Worm (Caenorhabditis elegans) whole organism, mixed stage, embryonic: Measurements from ENCODE around the gene cnc-9.

Source experiments
- bed-3 ChIP-seq: fragments of 200-800 bp; sonication (Bioruptor generic); optimal IDR thresholded peaks from 3 replicates; lab custom pipeline; 2018; ENCODE audit warnings: mild to moderate bottlenecking, missing genetic modification characterization, moderate library complexity, missing compliant biosample characterization
- blmp-1 ChIP-seq: fragments of 150-350 bp; optimal IDR thresholded peaks from 2 replicates; lab custom pipeline; 2014; ENCODE audit warnings: missing biosample characterization, missing genetic modification characterization
- lin-13 ChIP-seq: fragments of 150-350 bp; optimal IDR thresholded peaks from 2 replicates; lab custom pipeline; 2014; ENCODE audit warnings: missing biosample characterization, missing genetic modification characterization
- lin-32 ChIP-seq: fragments of 200-800 bp; sonication (Bioruptor generic); optimal IDR thresholded peaks from 2 replicates; lab custom pipeline; 2018; ENCODE audit warnings: mild to moderate bottlenecking, missing genetic modification characterization, missing compliant biosample characterization
- mab-5 ChIP-seq: fragments of 150-350 bp; optimal IDR thresholded peaks from 2 replicates; lab custom pipeline; 2014; ENCODE audit warnings: missing biosample characterization, missing genetic modification characterization
- nhr-12 ChIP-seq: fragments of 150-350 bp; optimal IDR thresholded peaks from 2 replicates; lab custom pipeline; 2014; ENCODE audit warnings: missing biosample characterization, missing genetic modification characterization
- nhr-28 ChIP-seq: fragments of 150-350 bp; optimal IDR thresholded peaks from 2 replicates; lab custom pipeline; 2014; ENCODE audit warnings: missing biosample characterization, missing genetic modification characterization
- nhr-76 ChIP-seq: sonication (generic microtip); optimal IDR thresholded peaks from 2 replicates; lab custom pipeline; 2017; ENCODE audit warnings: missing biosample characterization, missing genetic modification characterization
- snpc-4 ChIP-seq: fragments of 150-350 bp; optimal IDR thresholded peaks from 2 replicates; lab custom pipeline; 2014; ENCODE audit warnings: missing biosample characterization, missing genetic modification characterization
- unc-39 ChIP-seq: fragments of 150-350 bp; optimal IDR thresholded peaks from 2 replicates; lab custom pipeline; 2014; ENCODE audit warnings: missing biosample characterization, missing genetic modification characterization
- unc-62 ChIP-seq: fragments of 150-350 bp; optimal IDR thresholded peaks from 2 replicates; lab custom pipeline; 2014; ENCODE audit warnings: missing biosample characterization, missing genetic modification reagents, missing genetic modification characterization
- ztf-11 ChIP-seq: fragments of 150-350 bp; optimal IDR thresholded peaks from 2 replicates; lab custom pipeline; 2014; ENCODE audit warnings: missing biosample characterization, missing genetic modification characterization

DNA sequence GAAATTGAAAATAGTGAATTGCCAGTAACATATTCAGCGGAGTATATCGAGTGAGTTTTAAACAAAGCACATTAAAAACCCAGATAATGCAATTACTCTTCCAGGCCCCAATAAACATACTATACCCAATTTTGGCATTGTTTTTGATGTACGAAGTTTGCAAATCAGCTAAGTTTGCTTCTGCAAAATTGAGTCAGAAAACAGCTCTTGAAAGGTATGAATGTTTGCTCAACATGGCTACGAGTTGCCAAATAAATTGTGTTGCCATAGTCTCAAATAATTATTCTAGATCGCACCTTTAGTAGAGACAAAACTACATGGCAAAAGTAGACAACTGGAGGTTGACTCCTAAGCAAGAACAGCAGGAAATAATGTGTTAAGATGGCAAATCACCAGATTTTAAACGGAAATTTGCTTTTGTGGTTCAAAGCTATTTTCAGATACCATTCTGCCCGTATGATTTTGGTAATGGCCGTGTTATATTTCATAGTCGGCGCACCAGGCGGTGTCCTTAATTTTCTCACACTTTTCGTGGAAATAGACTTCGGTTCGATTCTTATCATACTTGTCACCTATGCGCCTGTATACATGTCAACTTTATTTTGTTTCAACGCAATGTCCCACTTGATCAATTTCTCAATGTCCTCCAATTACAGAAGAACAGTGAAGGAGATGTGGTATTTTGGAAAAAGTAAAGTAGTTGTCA lies 32.6 kb upstream of the cnc-9 start:
- TF ChIP-seq nhr-12 (tag; lab: Kevin White, UChicago) (no peak), lin-13 (tag; lab: Kevin White, UChicago) (no peak), unc-62 (GFP tag; lab: Kevin White, UChicago) (no peak), nhr-76 (tag; lab: Kevin White, UChicago) (no peak), ztf-11 (tag; lab: Kevin White, UChicago) (no peak), nhr-28 (tag; lab: Kevin White, UChicago) (no peak), unc-39 (tag; lab: Kevin White, UChicago) (no peak), snpc-4 (tag; lab: Kevin White, UChicago) (no peak), bed-3 (GFP tag; lab: Kevin White, UChicago) (no peak), lin-32 (no peak), mab-5 (tag; lab: Kevin White, UChicago) (no peak), blmp-1 (tag; lab: Kevin White, UChicago) (no peak)
